Worm (Caenorhabditis elegans): ENCODE data around the gene dhgd-1.

DNA sequence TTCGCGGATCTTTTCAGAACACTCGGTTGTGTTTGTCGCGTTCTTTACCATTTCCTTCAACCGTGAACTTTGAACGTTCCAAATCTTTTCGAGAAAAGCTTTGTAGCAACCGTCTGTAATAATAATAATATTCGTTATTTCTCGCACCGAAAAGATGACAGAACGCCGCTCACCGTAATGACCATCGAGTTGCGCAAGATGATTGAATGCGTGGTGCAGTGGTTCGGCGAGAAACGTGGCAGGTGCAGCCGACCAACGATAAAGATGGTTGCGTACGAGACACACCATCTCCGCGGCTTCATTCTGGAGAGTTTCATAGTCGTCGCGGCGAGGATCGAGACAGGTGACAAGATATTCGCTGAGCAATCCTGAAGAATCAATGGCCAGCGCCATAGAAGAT, 8.9 kb downstream of the dhgd-1 start:
- TF ChIP-seq nhr-102 (tag; optimal IDR thresholded peaks at IDR 0.05) (no peak), skn-1 (tag; optimal IDR thresholded peaks at IDR 0.05) (no peak), mdl-1 (tag; optimal IDR thresholded peaks at IDR 0.05) (no peak), lin-13 (GFP tag; optimal IDR thresholded peaks at IDR 0.05) (no peak), nhr-11 (tag; optimal IDR thresholded peaks at IDR 0.05) (no peak), nhr-28 (tag; optimal IDR thresholded peaks at IDR 0.05) (no peak), jun-1 (tag; optimal IDR thresholded peaks at IDR 0.05) (no peak), unc-39 (tag; optimal IDR thresholded peaks at IDR 0.05) (no peak), egl-27 (tag; optimal IDR thresholded peaks at IDR 0.05) (no peak)
